Fruit fly (Drosophila melanogaster) whole organism, prepupa: ENCODE data around the gene Femcoat.

Source experiments
- Blimp-1 ChIP-seq: fragments of 200-800 bp; sonication (Bioruptor generic); optimal IDR thresholded peaks from 3 replicates; lab custom pipeline; 2017; ENCODE audit warnings: missing biosample characterization, missing genetic modification characterization, mild to moderate bottlenecking, moderate library complexity, missing genetic modification reagents
- CG10631 ChIP-seq: fragments of 200-800 bp; sonication (Bioruptor generic); optimal IDR thresholded peaks from 2 replicates; lab custom pipeline; 2016; ENCODE audit warnings: missing biosample characterization, missing genetic modification characterization
- CG10669 ChIP-seq: fragments of 200-800 bp; sonication (Bioruptor generic); optimal IDR thresholded peaks from 3 replicates; lab custom pipeline; 2018; ENCODE audit warnings: missing biosample characterization, mild to moderate bottlenecking, missing genetic modification characterization, moderate library complexity
- CG11294 ChIP-seq: fragments of 200-800 bp; sonication (Bioruptor generic); IDR thresholded peaks from 2 replicates; pipeline ENCODE4 v1.3.6; 2022; ENCODE audit warnings: missing biosample characterization, missing genetic modification characterization
- CG11762 ChIP-seq: fragments of 200-800 bp; sonication (Bioruptor generic); optimal IDR thresholded peaks from 3 replicates; lab custom pipeline; 2016; ENCODE audit warnings: missing biosample characterization, missing genetic modification characterization; ENCODE audit not compliant: insufficient read depth
- CG11902 ChIP-seq: fragments of 200-800 bp; sonication (Bioruptor generic); optimal IDR thresholded peaks from 3 replicates; lab custom pipeline; 2016; ENCODE audit warnings: missing biosample characterization, missing genetic modification characterization
- CG15336 ChIP-seq: fragments of 200-800 bp; sonication (Bioruptor generic); IDR thresholded peaks from 2 replicates; pipeline ENCODE4 v1.3.6; 2022; ENCODE audit warnings: missing biosample characterization, missing genetic modification characterization
- CG3032 ChIP-seq: fragments of 200-800 bp; optimal IDR thresholded peaks from 2 replicates; lab custom pipeline; 2019; ENCODE audit warnings: missing biosample characterization, mild to moderate bottlenecking, missing genetic modification characterization, moderate library complexity
- CG32006 ChIP-seq: fragments of 200-800 bp; sonication (Bioruptor generic); optimal IDR thresholded peaks from 3 replicates; lab custom pipeline; 2017; ENCODE audit warnings: missing biosample characterization, mild to moderate bottlenecking, missing genetic modification characterization
- CG34406 ChIP-seq: fragments of 200-800 bp; sonication (Bioruptor generic); optimal IDR thresholded peaks from 3 replicates; lab custom pipeline; 2016; ENCODE audit warnings: missing biosample characterization, missing genetic modification characterization
- CG4318 ChIP-seq: fragments of 200-800 bp; sonication (Bioruptor generic); optimal IDR thresholded peaks from 3 replicates; lab custom pipeline; 2017; ENCODE audit warnings: missing biosample characterization, mild to moderate bottlenecking, missing genetic modification characterization
- CG6163 ChIP-seq: fragments of 200-800 bp; sonication (Bioruptor generic); IDR thresholded peaks from 3 replicates; pipeline ENCODE4 v1.3.6; 2022; ENCODE audit warnings: missing biosample characterization, missing genetic modification characterization
- CG6276 ChIP-seq: fragments of 200-800 bp; sonication (Bioruptor generic); optimal IDR thresholded peaks from 2 replicates; lab custom pipeline; 2017; ENCODE audit warnings: missing biosample characterization, mild to moderate bottlenecking, missing genetic modification characterization
- CG6792 ChIP-seq: fragments of 200-800 bp; sonication (Bioruptor generic); optimal IDR thresholded peaks from 3 replicates; lab custom pipeline; 2016; ENCODE audit warnings: missing biosample characterization, missing genetic modification characterization
- CG6808 ChIP-seq: fragments of 200-800 bp; sonication (Bioruptor generic); optimal IDR thresholded peaks from 3 replicates; lab custom pipeline; 2017; ENCODE audit warnings: missing biosample characterization, missing genetic modification characterization, mild to moderate bottlenecking, moderate library complexity, missing genetic modification reagents
- CG6854 ChIP-seq: fragments of 200-800 bp; sonication (Bioruptor generic); optimal IDR thresholded peaks from 2 replicates; lab custom pipeline; 2017; ENCODE audit warnings: missing biosample characterization, mild to moderate bottlenecking, missing genetic modification characterization
- CG8119 ChIP-seq: fragments of 200-800 bp; sonication (Bioruptor generic); IDR thresholded peaks from 3 replicates; pipeline ENCODE4 v1.3.6; 2022; ENCODE audit warnings: missing biosample characterization, missing genetic modification characterization
- CG8632 ChIP-seq: fragments of 200-800 bp; sonication (Bioruptor generic); optimal IDR thresholded peaks from 3 replicates; lab custom pipeline; 2016; ENCODE audit warnings: missing biosample characterization, missing genetic modification characterization
- CG9139 ChIP-seq: fragments of 200-800 bp; sonication (Bioruptor generic); optimal IDR thresholded peaks from 3 replicates; lab custom pipeline; 2017; ENCODE audit warnings: missing biosample characterization, mild to moderate bottlenecking, missing genetic modification characterization
- Eip75B ChIP-seq: fragments of 200-800 bp; sonication (Bioruptor generic); optimal IDR thresholded peaks from 3 replicates; lab custom pipeline; 2016; ENCODE audit warnings: missing biosample characterization, missing genetic modification characterization
- Eip78C ChIP-seq: fragments of 200-800 bp; sonication (Bioruptor generic); peaks from one replicate; lab custom pipeline; 2016; ENCODE audit warnings: missing biosample characterization, missing genetic modification characterization
- Eip93F ChIP-seq: fragments of 200-800 bp; sonication (Bioruptor generic); optimal IDR thresholded peaks from 2 replicates; lab custom pipeline; 2016; ENCODE audit warnings: missing biosample characterization, mild to moderate bottlenecking, missing genetic modification characterization
- Ets21C ChIP-seq: fragments of 200-800 bp; sonication (Bioruptor generic); optimal IDR thresholded peaks from 3 replicates; lab custom pipeline; 2016; ENCODE audit warnings: missing biosample characterization, missing genetic modification characterization
- Gug ChIP-seq: fragments of 200-800 bp; sonication (Bioruptor generic); IDR thresholded peaks from 2 replicates; pipeline ENCODE4 v1.3.6; 2022; ENCODE audit warnings: missing biosample characterization, missing genetic modification characterization
- Lpt ChIP-seq: fragments of 200-800 bp; sonication (Bioruptor generic); optimal IDR thresholded peaks from 3 replicates; lab custom pipeline; 2016; ENCODE audit warnings: missing biosample characterization, missing genetic modification characterization
- Met ChIP-seq: fragments of 200-800 bp; sonication (Bioruptor generic); optimal IDR thresholded peaks from 3 replicates; lab custom pipeline; 2016; ENCODE audit warnings: missing biosample characterization, missing genetic modification characterization
- OdsH ChIP-seq: fragments of 200-800 bp; sonication (Bioruptor generic); optimal IDR thresholded peaks from 3 replicates; lab custom pipeline; 2016; ENCODE audit warnings: missing biosample characterization, missing genetic modification characterization
- Smox ChIP-seq: fragments of 200-800 bp; sonication (Bioruptor generic); optimal IDR thresholded peaks from 3 replicates; lab custom pipeline; 2016; ENCODE audit warnings: missing biosample characterization, missing genetic modification characterization
- Sox14 ChIP-seq: fragments of 200-800 bp; sonication (Bioruptor generic); optimal IDR thresholded peaks from 3 replicates; lab custom pipeline; 2016; ENCODE audit warnings: missing biosample characterization, missing genetic modification characterization
- Sox15 ChIP-seq: fragments of 200-800 bp; sonication (Bioruptor generic); optimal IDR thresholded peaks from 3 replicates; lab custom pipeline; 2016; ENCODE audit warnings: missing biosample characterization, missing genetic modification characterization
- dsx ChIP-seq: fragments of 200-800 bp; optimal IDR thresholded peaks from 3 replicates; lab custom pipeline; 2019; ENCODE audit warnings: missing biosample characterization, mild to moderate bottlenecking, missing genetic modification characterization, moderate library complexity; ENCODE audit not compliant: poor library complexity, severe bottlenecking
- eg ChIP-seq: fragments of 200-800 bp; sonication (Bioruptor generic); IDR thresholded peaks from 3 replicates; pipeline ENCODE4 v1.3.6; 2022; ENCODE audit warnings: missing biosample characterization, missing genetic modification characterization
- fd85E ChIP-seq: fragments of 200-800 bp; sonication (Bioruptor generic); optimal IDR thresholded peaks from 3 replicates; lab custom pipeline; 2016; ENCODE audit warnings: missing biosample characterization, missing genetic modification characterization
- lz ChIP-seq: fragments of 200-800 bp; sonication (Bioruptor generic); optimal IDR thresholded peaks from 3 replicates; lab custom pipeline; 2016; ENCODE audit warnings: missing biosample characterization, missing genetic modification characterization
- net ChIP-seq: fragments of 200-800 bp; sonication (Bioruptor generic); optimal IDR thresholded peaks from 3 replicates; lab custom pipeline; 2016; ENCODE audit warnings: missing biosample characterization, missing genetic modification characterization
- pdm3 ChIP-seq: fragments of 200-800 bp; sonication (Bioruptor generic); optimal IDR thresholded peaks from 3 replicates; lab custom pipeline; 2016; ENCODE audit warnings: missing biosample characterization, missing genetic modification characterization
- salr ChIP-seq, 2 experiments: fragments of 200-800 bp; sonication (Bioruptor generic); optimal IDR thresholded peaks; 3 replicates each; lab custom pipeline; 2016 to 2018; ENCODE audit warnings: missing biosample characterization in 2 of 2, missing genetic modification characterization in 2 of 2, mild to moderate bottlenecking in 1 of 2
- spab ChIP-seq: fragments of 200-800 bp; sonication (Bioruptor generic); optimal IDR thresholded peaks from 2 replicates; lab custom pipeline; 2017; ENCODE audit warnings: missing biosample characterization, mild to moderate bottlenecking, missing genetic modification characterization, missing genetic modification reagents
- ss ChIP-seq, 2 experiments: fragments of 200-800 bp; sonication (Bioruptor generic); optimal IDR thresholded peaks; 2 replicates in 1 of 2; 3 replicates in 1 of 2; lab custom pipeline; 2017 to 2018; ENCODE audit warnings: mild to moderate bottlenecking in 2 of 2, missing biosample characterization in 2 of 2, missing genetic modification characterization in 2 of 2, moderate library complexity in 1 of 2
- svp ChIP-seq: fragments of 200-800 bp; sonication (Bioruptor generic); peaks from one replicate; lab custom pipeline; 2016; ENCODE audit warnings: missing biosample characterization, missing genetic modification characterization
- topi ChIP-seq: fragments of 200-800 bp; sonication (Bioruptor generic); optimal IDR thresholded peaks from 3 replicates; lab custom pipeline; 2016; ENCODE audit warnings: missing biosample characterization, missing genetic modification characterization

Femcoat gene

dm6 chrX:4273499-4273898 lies 30.9 kb upstream of the Femcoat start:
- no peak for TF ChIP-seq CG11294
- no peak for TF ChIP-seq spab (GFP tag; lab: Kevin White, UChicago)
- TF ChIP-seq Blimp-1 (GFP tag; lab: Kevin White, UChicago): no peak
- TF ChIP-seq Eip75B (GFP tag; lab: Kevin White, UChicago): no peak
- no peak for TF ChIP-seq Met
- no peak for TF ChIP-seq CG8119 (GFP tag; lab: Robert Waterston, UW)
- no peak for TF ChIP-seq CG9139 (GFP tag; lab: Kevin White, UChicago)
- TF ChIP-seq CG4318 (GFP tag; lab: Kevin White, UChicago): no peak
- TF ChIP-seq CG6808 (GFP tag; lab: Kevin White, UChicago): no peak
- no peak for TF ChIP-seq Eip78C (GFP tag; lab: Kevin White, UChicago)
- no peak for TF ChIP-seq Smox (GFP tag; lab: Kevin White, UChicago)
- no peak for TF ChIP-seq CG3032 (tag; lab: Kevin White, UChicago)
- no peak for TF ChIP-seq CG6854 (GFP tag; lab: Kevin White, UChicago)
- no peak for TF ChIP-seq Ets21C (GFP tag; lab: Kevin White, UChicago)
- no peak for TF ChIP-seq topi (GFP tag; lab: Kevin White, UChicago)
- no peak for TF ChIP-seq Sox15
- no peak for TF ChIP-seq CG32006 (GFP tag; lab: Kevin White, UChicago)

dm6 chrX:4268401-4268800 lies 25.8 kb upstream of the Femcoat start, which contains the start of gene CG15572:
CG15572 (plus strand) TSS chrX:4268701.
- TF ChIP-seq Eip93F (GFP tag; lab: Kevin White, UChicago) (no peak), salr (GFP tag; optimal IDR thresholded peaks at IDR 0.05; lab: Kevin White, UChicago) (no peak), CG6808 (GFP tag; lab: Kevin White, UChicago) (no peak), Smox (GFP tag; lab: Kevin White, UChicago) (no peak), svp (GFP tag; lab: Kevin White, UChicago) (peak; percentile 28), spab (GFP tag; lab: Kevin White, UChicago) (no peak)
- TF ChIP-seq, all 60 proteins: peak for 1

- TF ChIP-seq OdsH (GFP tag; lab: Kevin White, UChicago) (no peak), Smox (GFP tag; lab: Kevin White, UChicago) (no peak)
Measured at dm6 chrX:4265797-4266196, 23.2 kb upstream of the Femcoat start, which contains the start of gene CG12691. CG12691 (plus strand) TSS chrX:4266097.

DNA sequence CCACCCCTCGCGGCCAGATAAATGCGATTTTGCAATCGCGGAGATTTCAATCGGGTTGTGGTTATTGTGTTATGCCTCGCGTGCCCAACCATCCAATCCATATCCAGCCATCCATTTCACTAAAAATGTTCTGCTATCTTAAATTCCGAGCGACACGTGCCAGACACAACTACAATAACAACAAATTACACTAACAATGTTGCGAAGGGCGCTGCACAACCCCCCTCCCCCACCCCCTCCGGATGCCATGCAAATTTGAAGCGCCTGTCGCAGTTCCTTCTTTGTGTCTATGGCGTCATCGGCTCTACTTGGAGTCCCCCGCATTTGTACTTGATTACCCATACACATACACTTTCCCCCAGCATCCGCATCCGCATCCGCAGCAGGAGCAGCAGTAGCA lies 22.7 kb upstream of the Femcoat start:
- no peak for TF ChIP-seq Gug (GFP tag; lab: Robert Waterston, UW)
- no peak for TF ChIP-seq topi (GFP tag; lab: Kevin White, UChicago)
- no peak for TF ChIP-seq CG11762
- TF ChIP-seq svp (GFP tag; lab: Kevin White, UChicago): no peak
- TF ChIP-seq net (GFP tag; lab: Kevin White, UChicago): no peak
- TF ChIP-seq lz (GFP tag; lab: Kevin White, UChicago): no peak
- TF ChIP-seq CG6792: no peak
- TF ChIP-seq Ets21C (GFP tag; lab: Kevin White, UChicago): no peak
- TF ChIP-seq Lpt: no peak
- TF ChIP-seq Eip93F (GFP tag; lab: Kevin White, UChicago): no peak
- TF ChIP-seq CG11902 (GFP tag; lab: Kevin White, UChicago): no peak
- no peak for TF ChIP-seq eg (GFP tag; lab: Robert Waterston, UW)
- no peak for TF ChIP-seq fd85E (GFP tag; lab: Kevin White, UChicago)
- no peak for TF ChIP-seq CG11294
- TF ChIP-seq Smox (GFP tag; lab: Kevin White, UChicago): no peak
- no peak for TF ChIP-seq CG34406 (GFP tag; lab: Kevin White, UChicago)

dm6 chrX:4264319-4264718 lies 21.7 kb upstream of the Femcoat start:
- TF ChIP-seq eg (GFP tag; lab: Robert Waterston, UW) (peak; percentile 81), lz (GFP tag; lab: Kevin White, UChicago) (no peak), Sox14 (GFP tag; lab: Kevin White, UChicago) (peak; percentile 6), Gug (GFP tag; lab: Robert Waterston, UW) (peak; percentile 58; the same call in 1 of the 2 replicates), OdsH (GFP tag; lab: Kevin White, UChicago) (peak; percentile 49), Eip75B (GFP tag; lab: Kevin White, UChicago) (peak; percentile 9), CG11902 (GFP tag; lab: Kevin White, UChicago) (no peak), topi (GFP tag; lab: Kevin White, UChicago) (no peak), CG15336 (GFP tag; lab: Robert Waterston, UW) (peak; percentile 69), CG8119 (GFP tag; lab: Robert Waterston, UW) (peak; percentile 60; the same call in 1 of the 3 replicates), CG32006 (GFP tag; lab: Kevin White, UChicago) (peak; percentile 71), CG11294 (peak; percentile 59; the same call in 1 of the 2 replicates), CG10631 (GFP tag; lab: Kevin White, UChicago) (peak; percentile 16), ss (GFP tag; optimal IDR thresholded peaks at IDR 0.05; lab: Kevin White, UChicago) (peak; percentile 15 to 50), CG10669 (GFP tag; lab: Kevin White, UChicago) (peak; percentile 22), pdm3 (peak; percentile 60), dsx (no peak), CG6854 (GFP tag; lab: Kevin White, UChicago) (no peak), CG8632 (GFP tag; lab: Kevin White, UChicago) (no peak), CG6276 (GFP tag; lab: Kevin White, UChicago) (peak; percentile 43), salr (GFP tag; optimal IDR thresholded peaks at IDR 0.05; lab: Kevin White, UChicago) (peak in 1 of 2 experiments; percentile 10), CG6163 (GFP tag; lab: Robert Waterston, UW) (peak; percentile 71; the same call in 2 of the 3 replicates)
